Fruit fly (Drosophila melanogaster) whole organism, embryonic: ENCODE data around the gene Cad88C.

Source experiments
- CG1529 ChIP-seq: fragments of 200-800 bp; sonication (Bioruptor generic); optimal IDR thresholded peaks from 3 replicates; lab custom pipeline; 2018; ENCODE audit warnings: missing biosample characterization, missing genetic modification characterization
- CG18764 ChIP-seq: fragments of 200-800 bp; sonication (Bioruptor generic); optimal IDR thresholded peaks from 3 replicates; lab custom pipeline; 2016; ENCODE audit warnings: missing biosample characterization, missing genetic modification characterization
- CG2116 ChIP-seq: fragments of 200-800 bp; sonication (Bioruptor generic); optimal IDR thresholded peaks from 3 replicates; lab custom pipeline; 2018; ENCODE audit warnings: missing biosample characterization, mild to moderate bottlenecking, missing genetic modification characterization
- CG6854 ChIP-seq: fragments of 200-800 bp; sonication (Bioruptor generic); optimal IDR thresholded peaks from 3 replicates; lab custom pipeline; 2017; ENCODE audit warnings: missing biosample characterization, mild to moderate bottlenecking, missing genetic modification characterization
- Lim3 ChIP-seq: fragments of 200-800 bp; sonication (Bioruptor generic); IDR thresholded peaks from 2 replicates; pipeline ENCODE4 v1.3.6; 2022; ENCODE audit warnings: missing biosample characterization, missing genetic modification characterization
- pho ChIP-seq: fragments of 200-800 bp; sonication (Bioruptor generic); optimal IDR thresholded peaks from 2 replicates; lab custom pipeline; 2016; ENCODE audit warnings: missing biosample characterization, missing genetic modification characterization

dm6 chr3R:14630119-14630623 lies at the start of gene Cad88C:
- TF ChIP-seq pho (GFP tag; lab: Kevin White, UChicago) (no peak), CG18764 (no peak), CG2116 (GFP tag; lab: Kevin White, UChicago) (no peak), CG6854 (GFP tag; lab: Kevin White, UChicago) (no peak), CG1529 (GFP tag; lab: Kevin White, UChicago) (no peak), Lim3 (GFP tag; lab: Robert Waterston, UW) (no peak)
